Fruit fly (Drosophila melanogaster) whole organism, embryonic: ENCODE results near the gene hang.

Source experiments
- Atf3 ChIP-seq: fragments of 200-800 bp; sonication (Bioruptor generic); optimal IDR thresholded peaks from 3 replicates; lab custom pipeline; 2016; ENCODE audit warnings: missing biosample characterization, missing genetic modification characterization
- Bteb2 ChIP-seq: fragments of 200-800 bp; sonication (Bioruptor generic); optimal IDR thresholded peaks from 2 replicates; lab custom pipeline; 2016; ENCODE audit warnings: missing biosample characterization, missing genetic modification characterization
- CG10565 ChIP-seq: fragments of 200-800 bp; sonication (Bioruptor generic); optimal IDR thresholded peaks from 3 replicates; lab custom pipeline; 2016; ENCODE audit warnings: missing biosample characterization, mild to moderate bottlenecking, missing genetic modification characterization
- CG12104 ChIP-seq: fragments of 200-800 bp; sonication (Bioruptor generic); optimal IDR thresholded peaks from 3 replicates; lab custom pipeline; 2016; ENCODE audit warnings: missing biosample characterization, missing genetic modification characterization
- CG12219 ChIP-seq: fragments of 200-800 bp; sonication (Bioruptor generic); optimal IDR thresholded peaks from 3 replicates; lab custom pipeline; 2018; ENCODE audit warnings: missing biosample characterization, mild to moderate bottlenecking, missing genetic modification characterization
- CG12236 ChIP-seq: fragments of 200-800 bp; sonication (Bioruptor generic); optimal IDR thresholded peaks from 2 replicates; lab custom pipeline; 2016; ENCODE audit warnings: missing biosample characterization, missing genetic modification characterization
- CG12391 ChIP-seq: fragments of 200-800 bp; sonication (Bioruptor generic); optimal IDR thresholded peaks from 3 replicates; lab custom pipeline; 2018; ENCODE audit warnings: missing biosample characterization, mild to moderate bottlenecking, missing genetic modification characterization, moderate library complexity
- CG13296 ChIP-seq: fragments of 200-800 bp; sonication (Bioruptor generic); optimal IDR thresholded peaks from 3 replicates; lab custom pipeline; 2018; ENCODE audit warnings: missing biosample characterization, mild to moderate bottlenecking, missing genetic modification characterization
- CG13424 ChIP-seq: fragments of 200-800 bp; sonication (Bioruptor generic); optimal IDR thresholded peaks from 2 replicates; lab custom pipeline; 2019; ENCODE audit warnings: missing biosample characterization, mild to moderate bottlenecking, missing genetic modification characterization, moderate library complexity
- CG15269 ChIP-seq: fragments of 200-800 bp; sonication (Bioruptor generic); optimal IDR thresholded peaks from 2 replicates; lab custom pipeline; 2018; ENCODE audit warnings: missing biosample characterization, mild to moderate bottlenecking, missing genetic modification characterization, moderate library complexity
- CG15514 ChIP-seq: fragments of 200-800 bp; sonication (Bioruptor generic); optimal IDR thresholded peaks from 3 replicates; lab custom pipeline; 2017; ENCODE audit warnings: missing biosample characterization, missing genetic modification characterization, mild to moderate bottlenecking, moderate library complexity, missing genetic modification reagents
- CG16779 ChIP-seq: fragments of 200-800 bp; sonication (Bioruptor generic); IDR thresholded peaks from 2 replicates; pipeline ENCODE4 v1.3.6; 2022; ENCODE audit warnings: missing biosample characterization, missing genetic modification characterization
- CG17802 ChIP-seq: fragments of 200-800 bp; sonication (Bioruptor generic); optimal IDR thresholded peaks from 2 replicates; lab custom pipeline; 2018; ENCODE audit warnings: missing biosample characterization, mild to moderate bottlenecking, missing genetic modification characterization, moderate library complexity
- CG1792 ChIP-seq: fragments of 200-800 bp; sonication (Bioruptor generic); optimal IDR thresholded peaks from 2 replicates; lab custom pipeline; 2016; ENCODE audit warnings: missing biosample characterization, missing genetic modification characterization
- CG18619 ChIP-seq: fragments of 200-800 bp; sonication (Bioruptor generic); optimal IDR thresholded peaks from 3 replicates; lab custom pipeline; 2017; ENCODE audit warnings: missing biosample characterization, mild to moderate bottlenecking, missing genetic modification characterization
- CG2202 ChIP-seq: fragments of 200-800 bp; sonication (Bioruptor generic); optimal IDR thresholded peaks from 2 replicates; lab custom pipeline; 2018; ENCODE audit warnings: missing biosample characterization, mild to moderate bottlenecking, missing genetic modification characterization
- CG2678 ChIP-seq: fragments of 200-800 bp; sonication (Bioruptor generic); optimal IDR thresholded peaks from 3 replicates; lab custom pipeline; 2019; ENCODE audit warnings: missing biosample characterization, mild to moderate bottlenecking, missing genetic modification characterization, moderate library complexity
- CG31365 ChIP-seq: fragments of 200-800 bp; sonication (Bioruptor generic); optimal IDR thresholded peaks from 2 replicates; lab custom pipeline; 2018; ENCODE audit warnings: missing biosample characterization, mild to moderate bottlenecking, missing genetic modification characterization
- CG3847 ChIP-seq: fragments of 200-800 bp; sonication (Bioruptor generic); IDR thresholded peaks from 2 replicates; pipeline ENCODE4 v1.3.6; 2022; ENCODE audit warnings: missing biosample characterization, missing genetic modification characterization
- CG42726 ChIP-seq: fragments of 200-800 bp; sonication (Bioruptor generic); IDR thresholded peaks from 2 replicates; pipeline ENCODE4 v1.3.6; 2022; ENCODE audit warnings: missing biosample characterization, missing genetic modification characterization; ENCODE audit not compliant: partially characterized antibody
- CG6813 ChIP-seq: fragments of 200-800 bp; sonication (Bioruptor generic); optimal IDR thresholded peaks from 2 replicates; lab custom pipeline; 2017; ENCODE audit warnings: missing biosample characterization, missing genetic modification characterization, mild to moderate bottlenecking, moderate library complexity, missing genetic modification reagents
- CG7745 ChIP-seq: fragments of 200-800 bp; sonication (Bioruptor generic); optimal IDR thresholded peaks from 2 replicates; lab custom pipeline; 2018; ENCODE audit warnings: missing biosample characterization, mild to moderate bottlenecking, missing genetic modification characterization, moderate library complexity
- CG9817 ChIP-seq: fragments of 200-800 bp; sonication (Bioruptor generic); optimal IDR thresholded peaks from 2 replicates; lab custom pipeline; 2018; ENCODE audit warnings: missing biosample characterization, mild to moderate bottlenecking, missing genetic modification characterization, moderate library complexity
- CkIIα-i1 ChIP-seq: fragments of 200-800 bp; sonication (Bioruptor generic); IDR thresholded peaks from 2 replicates; pipeline ENCODE4 v1.3.6; 2022; ENCODE audit warnings: missing biosample characterization, missing genetic modification characterization
- D19B ChIP-seq: fragments of 200-800 bp; sonication (Bioruptor generic); optimal IDR thresholded peaks from 2 replicates; lab custom pipeline; 2017; ENCODE audit warnings: missing biosample characterization, mild to moderate bottlenecking, missing genetic modification characterization
- Dek ChIP-seq: fragments of 200-800 bp; sonication (Bioruptor generic); optimal IDR thresholded peaks from 3 replicates; lab custom pipeline; 2019; ENCODE audit warnings: missing biosample characterization, mild to moderate bottlenecking, missing genetic modification characterization, moderate library complexity
- Fer2 ChIP-seq: fragments of 200-800 bp; sonication (Bioruptor generic); optimal IDR thresholded peaks from 2 replicates; lab custom pipeline; 2018; ENCODE audit warnings: missing biosample characterization, mild to moderate bottlenecking, missing genetic modification characterization, moderate library complexity
- HLH3B ChIP-seq: fragments of 200-800 bp; sonication (Bioruptor generic); IDR thresholded peaks from 2 replicates; pipeline ENCODE4 v1.3.6; 2022; ENCODE audit warnings: missing biosample characterization, missing genetic modification characterization
- HmgZ ChIP-seq: fragments of 200-800 bp; sonication (Bioruptor generic); optimal IDR thresholded peaks from 2 replicates; lab custom pipeline; 2018; ENCODE audit warnings: missing biosample characterization, mild to moderate bottlenecking, missing genetic modification characterization
- Hr3 ChIP-seq: fragments of 200-800 bp; sonication (Bioruptor generic); optimal IDR thresholded peaks from 3 replicates; lab custom pipeline; 2016; ENCODE audit warnings: missing biosample characterization, missing genetic modification characterization
- Hr51 ChIP-seq, 2 experiments: fragments of 200-800 bp; sonication (Bioruptor generic); optimal IDR thresholded peaks; 2 replicates in 1 of 2; 3 replicates in 1 of 2; lab custom pipeline; 2016 to 2018; ENCODE audit warnings: missing biosample characterization in 2 of 2, missing genetic modification characterization in 2 of 2, mild to moderate bottlenecking in 1 of 2, moderate library complexity in 1 of 2
- Lpt ChIP-seq: fragments of >200 bp; optimal IDR thresholded peaks from 2 replicates; lab custom pipeline; 2018; ENCODE audit warnings: missing biosample characterization, missing genetic modification characterization
- NK7.1 ChIP-seq: fragments of 200-800 bp; sonication (Bioruptor generic); optimal IDR thresholded peaks from 3 replicates; lab custom pipeline; 2016; ENCODE audit warnings: missing biosample characterization, missing genetic modification characterization
- NfI ChIP-seq: fragments of 200-800 bp; sonication (Bioruptor generic); optimal IDR thresholded peaks from 3 replicates; lab custom pipeline; 2018; ENCODE audit warnings: missing biosample characterization, mild to moderate bottlenecking, missing genetic modification characterization, moderate library complexity
- Side ChIP-seq: fragments of 200-800 bp; sonication (Bioruptor generic); optimal IDR thresholded peaks from 2 replicates; lab custom pipeline; 2016; ENCODE audit warnings: missing biosample characterization, missing genetic modification characterization
- Spps ChIP-seq: fragments of 200-800 bp; sonication (Bioruptor generic); optimal IDR thresholded peaks from 2 replicates; lab custom pipeline; 2018; ENCODE audit warnings: missing biosample characterization, mild to moderate bottlenecking, missing genetic modification characterization
- bcd ChIP-seq: fragments of 200-800 bp; sonication (Bioruptor generic); optimal IDR thresholded peaks from 2 replicates; lab custom pipeline; 2017; ENCODE audit warnings: missing biosample characterization, mild to moderate bottlenecking, missing genetic modification characterization
- dimm ChIP-seq: fragments of 200-800 bp; sonication (Bioruptor generic); IDR thresholded peaks from 2 replicates; pipeline ENCODE4 v1.3.6; 2022; ENCODE audit warnings: missing biosample characterization, missing genetic modification characterization
- disco-r ChIP-seq: fragments of 200-800 bp; sonication (Bioruptor generic); optimal IDR thresholded peaks from 2 replicates; lab custom pipeline; 2016; ENCODE audit warnings: missing biosample characterization, missing genetic modification characterization
- dmrt99B ChIP-seq: fragments of 200-800 bp; sonication (Bioruptor generic); optimal IDR thresholded peaks from 2 replicates; lab custom pipeline; 2018; ENCODE audit warnings: missing biosample characterization, mild to moderate bottlenecking, missing genetic modification characterization, moderate library complexity
- grn ChIP-seq: fragments of 200-800 bp; sonication (Bioruptor generic); optimal IDR thresholded peaks from 3 replicates; lab custom pipeline; 2017; ENCODE audit warnings: missing biosample characterization, missing genetic modification characterization
- h ChIP-seq: fragments of >200 bp; optimal IDR thresholded peaks from 2 replicates; lab custom pipeline; 2017
- her ChIP-seq: fragments of 200-800 bp; sonication (Bioruptor generic); optimal IDR thresholded peaks from 2 replicates; lab custom pipeline; 2016; ENCODE audit warnings: missing biosample characterization, missing genetic modification characterization
- hkb ChIP-seq, 2 experiments: fragments of 200-800 bp in 1 of 2; fragments of >200 bp in 1 of 2; sonication (Bioruptor generic) in 1 of 2; IDR thresholded peaks in 1 of 2; optimal IDR thresholded peaks in 1 of 2; 2 replicates each; pipeline versions ENCODE4 v1.3.6 to Lab custom; 2017 to 2022; ENCODE audit warnings: missing biosample characterization in 1 of 2, missing genetic modification characterization in 1 of 2
- nerfin-2 ChIP-seq: fragments of 200-800 bp; sonication (Bioruptor generic); IDR thresholded peaks from 2 replicates; pipeline ENCODE4 v1.3.6; 2022; ENCODE audit warnings: missing biosample characterization, missing genetic modification characterization; ENCODE audit not compliant: partially characterized antibody
- oc ChIP-seq: fragments of 200-800 bp; sonication (Bioruptor generic); optimal IDR thresholded peaks from 2 replicates; lab custom pipeline; 2018; ENCODE audit warnings: missing biosample characterization, mild to moderate bottlenecking, missing genetic modification characterization, moderate library complexity
- repo ChIP-seq: fragments of 200-800 bp; sonication (Bioruptor generic); optimal IDR thresholded peaks from 2 replicates; lab custom pipeline; 2016; ENCODE audit warnings: missing biosample characterization, missing genetic modification characterization
- sr ChIP-seq: fragments of 200-800 bp; sonication (Bioruptor generic); IDR thresholded peaks from 3 replicates; pipeline ENCODE4 v1.3.6; 2022; ENCODE audit warnings: missing biosample characterization, missing genetic modification characterization
- vnd ChIP-seq: fragments of 200-800 bp; sonication (Bioruptor generic); IDR thresholded peaks from 3 replicates; pipeline ENCODE4 v1.3.6; 2022; ENCODE audit warnings: missing biosample characterization, missing genetic modification characterization; ENCODE audit not compliant: partially characterized antibody
- zfh1 ChIP-seq: fragments of 200-800 bp; sonication (Bioruptor generic); IDR thresholded peaks from 3 replicates; pipeline ENCODE4 v1.3.6; 2022; ENCODE audit warnings: missing biosample characterization, missing genetic modification characterization

The hang gene

DNA sequence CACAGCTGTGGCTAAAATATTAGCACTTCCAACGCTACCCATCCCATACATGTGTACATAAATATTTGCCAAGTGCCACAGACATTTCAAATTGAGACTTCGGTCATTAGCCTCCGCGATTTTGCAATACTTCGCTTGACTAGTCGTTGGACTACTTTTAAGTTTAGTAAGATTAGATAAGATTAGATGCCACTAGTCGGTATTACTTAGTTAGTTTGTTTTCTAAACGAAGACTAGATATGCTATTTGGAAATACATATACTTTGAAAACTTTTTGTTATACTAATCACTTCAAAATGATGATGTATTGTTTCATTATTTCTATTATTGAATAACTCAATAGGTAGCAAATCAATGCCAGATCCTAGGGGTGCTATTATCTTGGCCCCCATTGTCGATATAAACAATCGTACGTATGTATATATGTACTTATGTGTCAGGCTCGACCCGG, 36.7 kb upstream of the hang start (continued):
- TF ChIP-seq CG12104 (GFP tag; lab: Kevin White, UChicago) = peak; percentile 38
- TF ChIP-seq vnd (GFP tag; lab: Robert Waterston, UW) = no peak
- no peak for TF ChIP-seq Side (GFP tag; lab: Kevin White, UChicago)
- no peak for TF ChIP-seq sr (GFP tag; lab: Robert Waterston, UW)
- TF ChIP-seq dimm (GFP tag; lab: Robert Waterston, UW) = no peak
- TF ChIP-seq CkIIα-i1 (GFP tag; lab: Robert Waterston, UW) = no peak
- TF ChIP-seq CG3847 = no peak
- no peak for TF ChIP-seq Atf3 (GFP tag; lab: Kevin White, UChicago)
- no peak for TF ChIP-seq nerfin-2 (GFP tag; lab: Robert Waterston, UW)
- no peak for TF ChIP-seq disco-r
- TF ChIP-seq oc (tag; lab: Kevin White, UChicago) = no peak
- TF ChIP-seq CG10565 (GFP tag; lab: Kevin White, UChicago) = no peak
- no peak for TF ChIP-seq CG16779 (GFP tag; lab: Robert Waterston, UW)
- no peak for TF ChIP-seq h (lab: Kevin White, UChicago)
- TF ChIP-seq CG2678 (tag; lab: Kevin White, UChicago) = peak; percentile 68
- no peak for TF ChIP-seq Bteb2 (GFP tag; lab: Kevin White, UChicago)
- TF ChIP-seq CG18619 (GFP tag; lab: Kevin White, UChicago) = peak; percentile 43
- TF ChIP-seq dmrt99B = peak; percentile 56
- no peak for TF ChIP-seq NK7.1
- TF ChIP-seq CG2202 (tag; lab: Kevin White, UChicago) = no peak
- peak; percentile 29 to 47 for TF ChIP-seq Hr51 (GFP tag; optimal IDR thresholded peaks at IDR 0.05; lab: Kevin White, UChicago)
- TF ChIP-seq Fer2 (tag; lab: Kevin White, UChicago) = no peak
- peak; percentile 35 for TF ChIP-seq NfI (GFP tag; lab: Kevin White, UChicago)
- no peak for TF ChIP-seq grn
- TF ChIP-seq CG15514 = peak; percentile 36
- no peak for TF ChIP-seq CG17802
- TF ChIP-seq CG13424 (tag; lab: Kevin White, UChicago) = peak; percentile 35
- peak; percentile 35 for TF ChIP-seq bcd (GFP tag; lab: Kevin White, UChicago)
- TF ChIP-seq D19B (GFP tag; lab: Kevin White, UChicago) = peak; percentile 13
- TF ChIP-seq CG7745 (tag; lab: Kevin White, UChicago) = no peak
- peak; percentile 23 for TF ChIP-seq Hr3 (GFP tag; lab: Kevin White, UChicago)
- TF ChIP-seq HmgZ (tag; lab: Kevin White, UChicago) = peak; percentile 31
- TF ChIP-seq CG9817 = no peak
- peak; percentile 1 for TF ChIP-seq Dek (tag; lab: Kevin White, UChicago)
- TF ChIP-seq repo = no peak
- no peak for TF ChIP-seq CG12236 (GFP tag; lab: Kevin White, UChicago)
- peak; percentile 45 for TF ChIP-seq CG15269 (tag; lab: Kevin White, UChicago)
- peak; percentile 3 for TF ChIP-seq CG31365
- no peak for TF ChIP-seq her (GFP tag; lab: Kevin White, UChicago)
- peak; percentile 55 for TF ChIP-seq CG12391 (tag; lab: Kevin White, UChicago)
- TF ChIP-seq HLH3B (GFP tag; lab: Robert Waterston, UW) = no peak
- TF ChIP-seq CG13296 = peak; percentile 22
- no peak for TF ChIP-seq CG1792
- no peak for TF ChIP-seq CG42726 (GFP tag; lab: Robert Waterston, UW)
- no peak for TF ChIP-seq Lpt (GFP tag; lab: Kevin White, UChicago)
- TF ChIP-seq CG12219 = peak; percentile 20
- TF ChIP-seq hkb (optimal IDR thresholded peaks at IDR 0.05; lab: Kevin White, UChicago) = no peak
- no peak for TF ChIP-seq hkb (GFP tag; IDR thresholded peaks at IDR 0.05; lab: Robert Waterston, UW)
- TF ChIP-seq zfh1 (GFP tag; lab: Robert Waterston, UW) = no peak
- no peak for TF ChIP-seq Spps (tag; lab: Kevin White, UChicago)
- peak; percentile 14 for TF ChIP-seq CG6813 (GFP tag; lab: Kevin White, UChicago)
